1 fruit fly cellular context compared by ENCODE assay signal in genomic region chr3L:20447337-20447736, dm6.
TF ChIP-seq lines count a peak whose summit lies in the region.

No protein-coding gene starts in this region.

TF ChIP-seq in whole organism, embryonic, 481 proteins besides CTCF, POLR2A, EP300 and RAD21 (continued from another document):
- TF ChIP-seq CG13894 (tag; optimal IDR thresholded peaks at IDR 0.05; lab: Kevin White, UChicago) (no peak), Ptx1 (GFP tag; IDR thresholded peaks at IDR 0.05; lab: Robert Waterston, UW) (0 out of 2 replicates have a peak, but pooled peaks have one; percentile 23)
